Worm (Caenorhabditis elegans): ENCODE measurements around the gene C33D3.3.

DNA sequence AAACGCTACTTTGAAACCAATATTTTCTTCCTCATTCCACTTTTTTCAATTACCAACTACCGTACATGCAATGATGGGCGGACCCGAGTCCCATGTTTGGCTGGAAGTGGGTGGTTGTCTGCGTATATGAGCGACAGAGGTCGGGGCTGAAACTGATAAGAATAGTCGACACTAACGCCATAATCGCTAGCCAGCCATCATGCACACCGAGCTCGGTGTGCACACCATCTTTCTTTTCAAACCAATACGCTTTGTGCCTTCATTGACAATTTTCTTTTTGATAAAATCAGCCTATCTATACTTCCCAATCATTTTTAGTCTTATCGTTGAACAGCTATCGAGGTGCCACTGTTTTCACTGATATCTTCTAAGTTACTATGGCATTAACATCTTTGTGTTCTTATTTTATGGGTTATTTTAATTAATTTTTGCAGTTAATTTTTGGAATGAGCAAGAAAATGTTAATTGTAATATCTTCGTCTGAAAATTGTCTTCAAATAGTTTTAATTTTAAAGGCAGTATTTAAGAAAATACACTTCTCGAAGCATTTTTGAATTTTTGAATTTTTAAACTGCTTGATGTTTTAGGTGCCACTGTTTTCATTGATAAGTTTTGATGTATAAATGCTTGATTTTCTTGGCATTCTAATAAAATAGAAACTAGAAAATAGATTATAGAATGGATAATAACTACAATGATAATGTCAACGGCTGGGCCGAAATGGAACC, 4.4 kb upstream of the C33D3.3 start, which contains the start of gene elt-2:
- TF ChIP-seq bed-1 (GFP tag; IDR thresholded peaks at IDR 0.05) (no peak), snpc-4 (GFP tag; optimal IDR thresholded peaks at IDR 0.05) (no peak), snpc-4 (tag; optimal IDR thresholded peaks at IDR 0.05) (no peak), B0336.3 (GFP tag; IDR thresholded peaks at IDR 0.05) (no peak), pha-4 (tag; optimal IDR thresholded peaks at IDR 0.05) (no peak)

Measured in whole organism, young adult.